Fruit fly (Drosophila melanogaster) Kc167 (cell line): Measurements from ENCODE around the gene Mst89B.

ENCODE experiments used
- Myc ChIP-seq: fragments of >200 bp; optimal IDR thresholded peaks from 2 replicates; lab custom pipeline; 2017; ENCODE audit warnings: missing external identifiers
- Sin3A ChIP-seq: fragments of >200 bp; optimal IDR thresholded peaks from 2 replicates; lab custom pipeline; 2018; ENCODE audit warnings: missing external identifiers
- h ChIP-seq: fragments of >200 bp; optimal IDR thresholded peaks from 3 replicates; lab custom pipeline; 2018; ENCODE audit warnings: missing external identifiers
- psq ChIP-seq: fragments of >200 bp; optimal IDR thresholded peaks from 2 replicates; lab custom pipeline; 2017; ENCODE audit warnings: missing external identifiers
- ttk ChIP-seq: sonication (Bioruptor generic); optimal IDR thresholded peaks from 2 replicates; lab custom pipeline; 2017; ENCODE audit warnings: missing external identifiers

DNA sequence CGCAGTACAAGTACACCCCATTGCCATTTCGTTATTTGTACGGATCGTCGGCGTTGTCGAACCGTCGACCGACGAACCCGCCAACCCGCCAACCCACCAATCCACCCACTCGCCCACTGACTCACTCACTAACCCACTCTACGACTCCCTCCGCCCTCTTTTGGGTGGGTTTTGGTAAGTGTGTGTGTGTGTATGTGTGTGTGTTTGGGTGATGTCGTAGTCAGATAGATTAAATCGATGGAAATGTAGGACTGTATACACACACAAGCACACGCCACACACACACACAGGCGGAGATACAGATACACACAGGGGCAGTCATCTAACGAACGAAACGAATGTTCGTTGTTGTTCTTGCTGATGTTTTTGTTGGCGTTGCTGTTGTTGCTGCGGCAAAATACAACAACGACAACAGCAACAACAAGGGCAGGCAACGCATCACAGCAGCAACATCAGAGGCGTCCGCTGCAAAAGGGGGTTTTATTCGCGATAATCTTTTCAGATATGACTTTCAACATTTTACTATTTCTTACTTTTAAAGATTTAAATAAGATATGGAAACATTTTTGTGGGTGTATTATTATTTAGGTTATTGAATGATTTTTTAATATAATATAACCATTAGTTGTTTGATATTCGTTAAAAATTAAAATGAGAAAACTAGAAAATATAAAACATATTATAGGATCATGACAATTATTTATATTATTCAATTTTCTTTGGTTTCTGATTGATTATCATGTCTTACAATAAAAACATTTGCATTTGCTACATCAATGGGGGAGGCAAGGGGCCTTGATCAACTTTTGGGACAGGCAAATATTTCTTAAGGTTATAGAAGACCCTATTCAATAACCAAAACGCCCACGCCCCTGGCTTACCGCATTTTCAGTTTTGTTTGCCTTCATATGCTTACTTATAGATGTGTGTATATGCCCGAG lies 45.2 kb upstream of the Mst89B start:
- no peak for TF ChIP-seq ttk (lab: Kevin White, UChicago)
- no peak for TF ChIP-seq psq (lab: Kevin White, UChicago)
- TF ChIP-seq h (lab: Kevin White, UChicago), result no peak
- TF ChIP-seq Myc (lab: Kevin White, UChicago), result no peak
- TF ChIP-seq Sin3A, result no peak
